Worm (Caenorhabditis elegans): ENCODE results near the gene ZK892.4.
"Not testable (repeated sequence)": the region's sequence is repeated elsewhere in the genome, so short reads cannot be mapped to it uniquely, and the experiment has no call there.

Gene ZK892.4

DNA sequence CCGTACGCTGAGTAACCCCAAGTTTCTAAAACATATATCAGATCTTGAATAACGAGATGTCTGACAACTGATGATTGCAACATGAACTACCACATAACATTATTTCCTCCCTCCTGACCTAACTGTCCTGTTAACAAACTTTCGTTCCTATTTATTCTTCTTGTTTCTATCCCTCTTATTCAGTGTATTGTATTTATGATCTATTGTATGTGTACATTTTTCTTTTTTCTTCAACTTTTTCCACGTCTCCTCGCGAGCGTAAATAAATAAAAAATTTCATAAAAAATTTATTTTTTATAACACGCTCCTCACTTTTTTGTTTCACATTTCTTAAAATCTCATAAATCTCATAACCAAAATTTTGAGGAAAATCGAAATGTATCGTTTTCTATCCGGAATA is at the start of gene ZK892.4:
Gene ZK892.4, plus strand, starts transcription at position 301 of the 400 bp plus-strand sequence.
- TF ChIP-seq ZK546.5, ceh-82, mdl-1 (tag; optimal IDR thresholded peaks at IDR 0.05): not testable (repeated sequence)

DNA sequence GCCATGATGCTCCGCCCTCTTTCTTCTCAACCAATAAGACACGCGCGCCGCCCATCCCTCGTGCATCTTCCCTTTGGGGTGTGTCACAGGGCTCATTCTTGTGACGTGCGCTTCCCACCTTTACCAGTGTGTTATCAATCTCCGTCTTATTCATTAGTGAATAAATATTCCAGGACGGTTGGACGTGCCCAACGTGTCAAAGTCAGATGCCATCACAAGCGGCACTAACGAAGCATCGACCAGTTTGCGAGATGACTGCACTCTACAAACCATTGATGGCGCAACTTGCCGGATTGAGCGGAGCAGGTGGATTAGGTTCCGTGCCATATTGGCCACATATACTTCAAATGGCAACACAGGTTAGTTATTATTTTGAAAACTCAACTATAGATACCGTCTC is 46.2 kb upstream of the ZK892.4 start:
- peak; percentile 38 for TF ChIP-seq nfya-1 (tag; optimal IDR thresholded peaks at IDR 0.05; ENCODE audit: insufficient read depth)
- no peak for TF ChIP-seq egl-27 (tag; optimal IDR thresholded peaks at IDR 0.05)

DNA sequence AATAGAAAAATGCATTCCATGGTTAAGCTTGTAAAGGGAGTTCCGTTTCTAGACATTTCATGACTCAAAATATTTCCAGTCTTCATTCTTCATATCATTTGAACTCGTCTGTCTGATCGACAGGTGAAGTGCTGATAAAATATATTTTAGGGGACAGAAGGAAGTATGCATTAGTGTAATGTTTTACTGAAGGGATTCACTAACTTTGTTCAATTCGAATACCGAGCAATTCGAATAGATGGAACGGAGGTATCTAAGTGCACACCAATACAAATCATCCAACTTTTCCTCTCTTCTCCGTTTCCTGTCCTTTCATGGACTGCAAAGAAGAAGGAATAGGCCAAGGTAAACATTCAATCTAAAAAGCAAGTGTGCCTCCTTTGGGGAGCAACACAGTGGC is 42.6 kb upstream of the ZK892.4 start:
- TF ChIP-seq sea-2 (GFP tag; optimal IDR thresholded peaks at IDR 0.05) (no peak), elt-2 (tag; optimal IDR thresholded peaks at IDR 0.05) (peak; percentile 31)

DNA sequence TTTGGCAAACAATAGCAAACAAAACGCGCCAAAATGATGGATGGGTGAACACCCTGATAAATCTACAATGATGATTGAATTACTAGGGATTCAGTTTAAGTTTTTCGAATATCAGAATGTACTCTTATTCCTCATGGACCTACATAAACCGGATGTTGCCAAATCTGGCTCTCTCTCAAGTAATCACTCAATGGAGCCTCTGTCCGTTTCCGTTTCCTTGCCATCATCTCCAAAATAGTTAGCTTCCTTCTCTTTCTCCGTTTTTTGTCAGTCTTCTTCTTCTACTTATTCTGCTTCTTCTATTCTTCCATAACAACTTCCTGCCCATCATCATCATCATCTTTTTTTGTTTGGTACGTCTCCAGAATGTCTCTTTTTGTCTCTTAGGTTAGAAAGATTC is 41.0 kb upstream of the ZK892.4 start:
- no peak for TF ChIP-seq nhr-23 (tag; optimal IDR thresholded peaks at IDR 0.05)
- no peak for TF ChIP-seq fos-1 (tag; optimal IDR thresholded peaks at IDR 0.05)
- TF ChIP-seq tbx-2 (tag; optimal IDR thresholded peaks at IDR 0.05) = peak; percentile 86
- TF ChIP-seq nhr-76 (tag; optimal IDR thresholded peaks at IDR 0.05) = no peak
- no peak for TF ChIP-seq pha-4 (tag; optimal IDR thresholded peaks at IDR 0.05)
- TF ChIP-seq pqm-1 (tag; optimal IDR thresholded peaks at IDR 0.05) = peak; percentile 56
- no peak for TF ChIP-seq mml-1 (tag; optimal IDR thresholded peaks at IDR 0.05)
- no peak for TF ChIP-seq zag-1 (tag; optimal IDR thresholded peaks at IDR 0.05)
- no peak for TF ChIP-seq aly-2 (tag; optimal IDR thresholded peaks at IDR 0.05)
- no peak for TF ChIP-seq nhr-67 (tag; optimal IDR thresholded peaks at IDR 0.05)
- no peak for TF ChIP-seq lsy-12 (tag; optimal IDR thresholded peaks at IDR 0.05)

DNA sequence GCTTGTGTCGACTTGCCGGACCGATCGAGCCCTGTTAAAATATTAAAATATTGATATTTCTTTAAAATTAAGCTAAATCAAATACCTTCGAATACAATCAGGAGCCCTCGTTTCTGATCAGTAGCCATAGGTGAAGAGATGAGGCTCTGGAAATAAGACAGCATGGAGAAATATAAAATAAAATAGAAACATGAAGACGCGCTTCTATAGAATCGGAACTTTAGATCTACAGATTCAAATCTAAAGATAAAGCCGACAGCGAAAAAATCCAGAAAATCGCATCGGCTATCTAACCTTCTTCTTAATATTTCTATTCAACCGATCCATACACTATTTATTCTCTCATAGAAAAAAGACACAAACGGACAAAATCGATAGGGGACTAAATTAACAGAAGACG is 39.4 kb upstream of the ZK892.4 start, which contains the start of gene dtmk-1:
Gene dtmk-1, minus strand, starts transcription at position 146 of the 400 bp plus-strand sequence.
- TF ChIP-seq mml-1 (tag; optimal IDR thresholded peaks at IDR 0.05) (no peak), zag-1 (tag; optimal IDR thresholded peaks at IDR 0.05) (no peak), nhr-23 (tag; optimal IDR thresholded peaks at IDR 0.05) (peak; percentile 25), tbx-2 (tag; optimal IDR thresholded peaks at IDR 0.05) (no peak), elt-1 (tag; optimal IDR thresholded peaks at IDR 0.05) (peak; percentile 62)

DNA sequence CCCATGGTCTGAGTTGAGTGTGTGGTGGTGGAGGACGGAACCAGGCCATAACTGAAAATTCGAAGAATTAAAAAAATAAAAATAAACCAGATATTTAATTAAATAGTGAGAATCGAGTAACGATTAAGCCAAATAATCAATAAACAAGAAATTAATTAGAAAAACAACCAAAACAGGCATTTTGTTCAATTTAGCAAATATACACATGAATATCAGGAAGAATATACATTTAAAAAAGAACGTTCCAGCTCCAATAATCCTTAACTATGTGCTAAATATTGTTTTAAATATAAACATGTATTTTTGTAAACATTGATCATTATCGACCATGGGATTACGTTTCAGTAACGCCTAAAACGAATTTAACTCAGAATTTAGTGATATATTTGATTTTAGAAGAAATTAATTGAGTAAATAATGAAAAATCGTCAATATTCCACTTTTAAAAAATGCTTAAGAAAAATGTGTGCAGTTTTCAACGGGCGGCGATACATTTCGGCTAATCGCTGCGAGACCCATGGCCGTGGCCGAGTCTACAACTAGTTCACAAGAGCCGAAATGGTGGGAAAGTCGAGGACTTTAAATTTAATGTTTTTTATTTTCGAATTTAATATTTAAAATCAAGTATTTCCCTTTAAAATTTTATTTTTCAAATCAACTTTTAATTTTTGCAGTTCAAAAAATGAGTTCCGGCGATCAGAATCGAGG is 38.2 kb upstream of the ZK892.4 start, which contains the start of the genes R53.4 and psf-1:
Gene R53.4, minus strand, starts transcription at position 51 of the 708 bp plus-strand sequence.
Gene psf-1, plus strand, starts transcription at position 675 of the 708 bp plus-strand sequence.
- TF ChIP-seq hmg-11 (tag; optimal IDR thresholded peaks at IDR 0.05) = peak; percentile 57
- no peak for TF ChIP-seq egl-27 (tag; optimal IDR thresholded peaks at IDR 0.05)
- TF ChIP-seq snpc-4 (tag; optimal IDR thresholded peaks at IDR 0.05) = peak; percentile 7
- no peak for TF ChIP-seq fkh-2 (tag; optimal IDR thresholded peaks at IDR 0.05)
- peak; percentile 30 for TF ChIP-seq elt-2 (tag; optimal IDR thresholded peaks at IDR 0.05)
- TF ChIP-seq lin-39 (tag; optimal IDR thresholded peaks at IDR 0.05) = peak; percentile 56
- peak; percentile 26 for TF ChIP-seq jun-1 (tag; optimal IDR thresholded peaks at IDR 0.05)
- peak; percentile 90 for TF ChIP-seq lin-15B (tag; optimal IDR thresholded peaks at IDR 0.05)
- peak; percentile 49 for TF ChIP-seq nhr-25 (tag; optimal IDR thresholded peaks at IDR 0.05)
- no peak for TF ChIP-seq unc-62 (GFP tag; optimal IDR thresholded peaks at IDR 0.05)
- TF ChIP-seq pha-4 (tag; optimal IDR thresholded peaks at IDR 0.05) = peak; percentile 85
- TF ChIP-seq nfya-1 (tag; optimal IDR thresholded peaks at IDR 0.05; ENCODE audit: insufficient read depth) = peak; percentile 86
- TF ChIP-seq nhr-23 (tag; optimal IDR thresholded peaks at IDR 0.05) = peak; percentile 84
- TF ChIP-seq nhr-43 (tag; optimal IDR thresholded peaks at IDR 0.05; ENCODE audit: poor library complexity, severe bottlenecking) = peak; percentile 56
- peak; percentile 49 for TF ChIP-seq pqm-1 (tag; optimal IDR thresholded peaks at IDR 0.05)
- peak; percentile 2 for TF ChIP-seq R02D3.7 (tag; optimal IDR thresholded peaks at IDR 0.05)

All from whole organism, L3 larva.